Worm (Caenorhabditis elegans): ENCODE results near the gene bra-2.

bra-2 gene

ce11 chrIII:872373-872772 is 38.7 kb upstream of the bra-2 start, which contains the start of the genes T24C4.3 and clc-20:
Gene T24C4.3, minus strand, starts transcription at chrIII:872473.
Gene clc-20, plus strand, starts transcription at chrIII:872583.
- no peak for TF ChIP-seq ceh-24 (tag; optimal IDR thresholded peaks at IDR 0.05)
- TF ChIP-seq pag-3 (tag; optimal IDR thresholded peaks at IDR 0.05; ENCODE audit: borderline replicate concordance), result no peak
- TF ChIP-seq ttx-3 (tag; optimal IDR thresholded peaks at IDR 0.05), result no peak
- TF ChIP-seq K02D7.2 (tag; optimal IDR thresholded peaks at IDR 0.05), result no peak
- no peak for TF ChIP-seq hlh-13 (GFP tag; optimal IDR thresholded peaks at IDR 0.05)
- TF ChIP-seq Y22D7AL.16 (tag; optimal IDR thresholded peaks at IDR 0.05), result no peak
- no peak for TF ChIP-seq ceh-45 (GFP tag; IDR thresholded peaks at IDR 0.05)
- TF ChIP-seq lin-11 (tag; optimal IDR thresholded peaks at IDR 0.05), result no peak
- no peak for TF ChIP-seq unc-86 (tag; optimal IDR thresholded peaks at IDR 0.05)
- TF ChIP-seq unc-3 (GFP tag; conservative IDR thresholded peaks at IDR 0.05), result no peak
- no peak for TF ChIP-seq unc-3 (tag; optimal IDR thresholded peaks at IDR 0.05)
- TF ChIP-seq mec-3 (tag; optimal IDR thresholded peaks at IDR 0.05; ENCODE audit: borderline replicate concordance), result no peak
- TF ChIP-seq nhr-232 (tag; optimal IDR thresholded peaks at IDR 0.05), result no peak
- TF ChIP-seq ahr-1 (tag; optimal IDR thresholded peaks at IDR 0.05), result no peak

ce11 chrIII:873432-873831 is 37.6 kb upstream of the bra-2 start, which contains the start of gene clc-19:
Gene clc-19, minus strand, starts transcription at chrIII:873566.
- TF ChIP-seq hlh-13 (GFP tag; optimal IDR thresholded peaks at IDR 0.05) (no peak), sox-2 (GFP tag; IDR thresholded peaks at IDR 0.05) (no peak), Y22D7AL.16 (tag; optimal IDR thresholded peaks at IDR 0.05) (no peak), ama-1 (optimal IDR thresholded peaks at IDR 0.05) (no peak), lin-11 (tag; optimal IDR thresholded peaks at IDR 0.05) (no peak), hlh-6 (tag; optimal IDR thresholded peaks at IDR 0.05) (no peak), ceh-19 (GFP tag; optimal IDR thresholded peaks at IDR 0.05) (no peak), unc-86 (tag; optimal IDR thresholded peaks at IDR 0.05) (no peak), K02D7.2 (tag; optimal IDR thresholded peaks at IDR 0.05) (no peak)

- no peak for TF ChIP-seq dve-1 (tag; optimal IDR thresholded peaks at IDR 0.05)
- no peak for TF ChIP-seq hlh-6 (tag; optimal IDR thresholded peaks at IDR 0.05)
- TF ChIP-seq pqm-1 (tag; optimal IDR thresholded peaks at IDR 0.05), result no peak
- no peak for TF ChIP-seq ceh-45 (GFP tag; IDR thresholded peaks at IDR 0.05)
- no peak for TF ChIP-seq ceh-19 (GFP tag; optimal IDR thresholded peaks at IDR 0.05)
- TF ChIP-seq che-1 (tag; optimal IDR thresholded peaks at IDR 0.05), result no peak
- TF ChIP-seq sox-4 (tag; optimal IDR thresholded peaks at IDR 0.05), result no peak
- no peak for TF ChIP-seq tbx-7 (tag; optimal IDR thresholded peaks at IDR 0.05)
- no peak for TF ChIP-seq nfya-1 (tag; optimal IDR thresholded peaks at IDR 0.05)
- TF ChIP-seq unc-86 (tag; optimal IDR thresholded peaks at IDR 0.05), result no peak
Observed at ce11 chrIII:879634-880033, 31.4 kb upstream of the bra-2 start, which contains the start of the genes T24C4.5 and ucr-2.3. Gene T24C4.5, minus strand, starts transcription at chrIII:879734. Gene ucr-2.3, plus strand, starts transcription at chrIII:879860.

ce11 chrIII:880840-881239 is 30.2 kb upstream of the bra-2 start:
- TF ChIP-seq ceh-2 (tag; optimal IDR thresholded peaks at IDR 0.05) (no peak), fkh-6 (tag; optimal IDR thresholded peaks at IDR 0.05) (no peak), hlh-6 (tag; optimal IDR thresholded peaks at IDR 0.05) (no peak), unc-86 (tag; optimal IDR thresholded peaks at IDR 0.05) (no peak), Y22D7AL.16 (tag; optimal IDR thresholded peaks at IDR 0.05) (no peak), elt-2 (tag; optimal IDR thresholded peaks at IDR 0.05) (no peak), unc-3 (GFP tag; conservative IDR thresholded peaks at IDR 0.05) (no peak), unc-3 (tag; optimal IDR thresholded peaks at IDR 0.05) (no peak), tbx-2 (tag; optimal IDR thresholded peaks at IDR 0.05) (no peak), unc-55 (GFP tag; optimal IDR thresholded peaks at IDR 0.05) (no peak), fax-1 (tag; optimal IDR thresholded peaks at IDR 0.05) (no peak), fkh-10 (GFP tag; optimal IDR thresholded peaks at IDR 0.05) (no peak), syd-9 (tag; optimal IDR thresholded peaks at IDR 0.05) (no peak), hlh-8 (tag; optimal IDR thresholded peaks at IDR 0.05) (no peak), ceh-24 (tag; optimal IDR thresholded peaks at IDR 0.05) (no peak), ceh-19 (GFP tag; optimal IDR thresholded peaks at IDR 0.05) (no peak), hlh-13 (GFP tag; optimal IDR thresholded peaks at IDR 0.05) (no peak), hlh-15 (tag; optimal IDR thresholded peaks at IDR 0.05) (no peak), ceh-14 (tag; optimal IDR thresholded peaks at IDR 0.05) (no peak)

Data from whole organism, late embryonic.